Fruit fly (Drosophila melanogaster) whole organism, prepupa: ENCODE data around the gene CG1116.

Experiments
- CG8319 ChIP-seq: fragments of 200-800 bp; sonication (Bioruptor generic); optimal IDR thresholded peaks from 3 replicates; lab custom pipeline; 2016; ENCODE audit warnings: missing biosample characterization, missing genetic modification characterization
- dsx ChIP-seq: fragments of 200-800 bp; optimal IDR thresholded peaks from 3 replicates; lab custom pipeline; 2019; ENCODE audit warnings: missing biosample characterization, mild to moderate bottlenecking, missing genetic modification characterization, moderate library complexity; ENCODE audit not compliant: poor library complexity, severe bottlenecking
- eg ChIP-seq: fragments of 200-800 bp; sonication (Bioruptor generic); IDR thresholded peaks from 3 replicates; pipeline ENCODE4 v1.3.6; 2022; ENCODE audit warnings: missing biosample characterization, missing genetic modification characterization

dm6 chr3R:5240721-5241120 is 21.3 kb downstream of the CG1116 start, which contains the start of gene CG33293:
- TF ChIP-seq CG8319 = no peak
- no peak for TF ChIP-seq dsx (GFP tag; lab: Kevin White, UChicago)
- TF ChIP-seq eg = no peak
